Fruit fly (Drosophila melanogaster) whole organism, pupa: ENCODE results near the gene mthl8.

Source experiments
- CG10348 ChIP-seq: fragments of 200-800 bp; sonication (Bioruptor generic); IDR thresholded peaks from 2 replicates; pipeline ENCODE4 v1.3.6; 2022; ENCODE audit warnings: missing biosample characterization, missing genetic modification characterization
- CG12605 ChIP-seq: fragments of 200-800 bp; sonication (Bioruptor generic); IDR thresholded peaks from 2 replicates; pipeline ENCODE4 v1.3.6; 2022; ENCODE audit warnings: missing biosample characterization, missing genetic modification characterization
- CG13204 ChIP-seq: fragments of 200-800 bp; sonication (Bioruptor generic); optimal IDR thresholded peaks from 2 replicates; lab custom pipeline; 2018; ENCODE audit warnings: missing biosample characterization, mild to moderate bottlenecking, missing genetic modification characterization, moderate library complexity
- CG14655 ChIP-seq: fragments of 200-800 bp; sonication (Bioruptor generic); optimal IDR thresholded peaks from 3 replicates; lab custom pipeline; 2017; ENCODE audit warnings: mild to moderate bottlenecking, missing biosample characterization, missing genetic modification reagents, missing genetic modification characterization
- CG15710 ChIP-seq: fragments of 200-800 bp; sonication (Bioruptor generic); optimal IDR thresholded peaks from 2 replicates; lab custom pipeline; 2018; ENCODE audit warnings: missing biosample characterization, mild to moderate bottlenecking, missing genetic modification characterization, moderate library complexity
- CG17806 ChIP-seq: fragments of 200-800 bp; sonication (Bioruptor generic); optimal IDR thresholded peaks from 2 replicates; lab custom pipeline; 2018; ENCODE audit warnings: missing biosample characterization, mild to moderate bottlenecking, missing genetic modification characterization, moderate library complexity
- CG32121 ChIP-seq: fragments of 200-800 bp; sonication (Bioruptor generic); IDR thresholded peaks from 2 replicates; pipeline ENCODE4 v1.3.6; 2022; ENCODE audit warnings: missing biosample characterization, missing genetic modification characterization
- CG34367 ChIP-seq: fragments of 200-800 bp; sonication (Bioruptor generic); optimal IDR thresholded peaks from 2 replicates; lab custom pipeline; 2018; ENCODE audit warnings: missing biosample characterization, mild to moderate bottlenecking, missing genetic modification characterization
- CG4496 ChIP-seq: fragments of 200-800 bp; sonication (Bioruptor generic); IDR thresholded peaks from 3 replicates; pipeline ENCODE4 v1.3.6; 2022; ENCODE audit warnings: missing biosample characterization, missing genetic modification characterization
- CG8159 ChIP-seq: fragments of 200-800 bp; sonication (Bioruptor generic); optimal IDR thresholded peaks from 3 replicates; lab custom pipeline; 2018; ENCODE audit warnings: missing biosample characterization, mild to moderate bottlenecking, missing genetic modification characterization, moderate library complexity
- CG8301 ChIP-seq: fragments of 200-800 bp; sonication (Bioruptor generic); optimal IDR thresholded peaks from 2 replicates; lab custom pipeline; 2018; ENCODE audit warnings: missing biosample characterization, mild to moderate bottlenecking, missing genetic modification characterization
- CG9948 ChIP-seq: fragments of 200-800 bp; sonication (Bioruptor generic); optimal IDR thresholded peaks from 2 replicates; lab custom pipeline; 2018; ENCODE audit warnings: missing biosample characterization, mild to moderate bottlenecking, missing genetic modification characterization, moderate library complexity
- D1 ChIP-seq: fragments of 200-800 bp; sonication (Bioruptor generic); optimal IDR thresholded peaks from 2 replicates; lab custom pipeline; 2018; ENCODE audit warnings: missing biosample characterization, mild to moderate bottlenecking, missing genetic modification characterization, moderate library complexity
- EcR ChIP-seq: fragments of 200-800 bp; sonication (Bioruptor generic); optimal IDR thresholded peaks from 3 replicates; lab custom pipeline; 2019; ENCODE audit warnings: missing biosample characterization, missing genetic modification characterization, mild to moderate bottlenecking, moderate library complexity, missing genetic modification reagents
- Ets98B ChIP-seq: fragments of 200-800 bp; sonication (Bioruptor generic); IDR thresholded peaks from 2 replicates; pipeline ENCODE4 v1.3.6; 2022; ENCODE audit warnings: missing biosample characterization, missing genetic modification characterization
- Pif1A ChIP-seq: fragments of 200-800 bp; sonication (Bioruptor generic); optimal IDR thresholded peaks from 3 replicates; lab custom pipeline; 2016; ENCODE audit warnings: missing biosample characterization, missing genetic modification characterization
- Pif1B ChIP-seq: fragments of 200-800 bp; sonication (Bioruptor generic); optimal IDR thresholded peaks from 3 replicates; lab custom pipeline; 2016; ENCODE audit warnings: missing biosample characterization, missing genetic modification characterization
- Snoo ChIP-seq: fragments of 200-800 bp; sonication (Bioruptor generic); optimal IDR thresholded peaks from 3 replicates; lab custom pipeline; 2017; ENCODE audit warnings: missing biosample characterization, mild to moderate bottlenecking, missing genetic modification characterization, inconsistent platforms
- fd96Ca ChIP-seq: fragments of 200-800 bp; sonication (Bioruptor generic); IDR thresholded peaks from 3 replicates; pipeline ENCODE4 v1.3.6; 2022; ENCODE audit warnings: missing biosample characterization, missing genetic modification characterization
- gl ChIP-seq: fragments of 200-800 bp; sonication (Bioruptor generic); optimal IDR thresholded peaks from 2 replicates; lab custom pipeline; 2018; ENCODE audit warnings: missing biosample characterization, mild to moderate bottlenecking, missing genetic modification characterization
- rn ChIP-seq: fragments of 200-800 bp; sonication (Bioruptor generic); IDR thresholded peaks from 2 replicates; pipeline ENCODE4 v1.3.6; 2022; ENCODE audit warnings: missing biosample characterization, missing genetic modification characterization

Gene mthl8

dm6 chr3L:56532-56931, 34.3 kb downstream of the mthl8 start:
- TF ChIP-seq CG17806 (tag; lab: Kevin White, UChicago) (no peak), Pif1B (GFP tag; lab: Kevin White, UChicago) (no peak), CG8159 (tag; lab: Kevin White, UChicago) (no peak), CG9948 (tag; lab: Kevin White, UChicago) (no peak), CG10348 (no peak), D1 (no peak)

DNA sequence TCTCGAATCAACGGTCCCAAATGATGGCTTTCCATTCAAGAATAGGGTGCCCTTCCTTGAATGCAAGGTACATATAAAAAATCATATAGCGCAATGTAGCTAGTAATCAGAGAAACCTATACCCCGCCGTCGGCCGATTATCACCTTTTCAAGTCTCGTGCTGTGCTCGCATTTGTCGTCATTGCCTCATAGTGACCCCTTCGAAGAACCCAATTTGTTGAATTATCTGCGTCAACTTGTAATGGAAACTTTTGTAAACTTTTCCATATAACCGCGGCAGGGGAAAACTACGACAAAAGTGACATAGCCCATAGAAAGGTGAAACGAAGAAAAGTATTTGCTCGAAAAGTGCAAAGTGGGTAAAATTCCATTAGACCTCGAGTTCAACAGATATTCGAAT, 35.4 kb downstream of the mthl8 start:
- TF ChIP-seq CG8301 (tag; lab: Kevin White, UChicago) = no peak
- TF ChIP-seq CG9948 (tag; lab: Kevin White, UChicago) = no peak
- TF ChIP-seq CG12605 (GFP tag; lab: Robert Waterston, UW) = no peak
- no peak for TF ChIP-seq CG4496
- TF ChIP-seq CG17806 (tag; lab: Kevin White, UChicago) = no peak
- TF ChIP-seq gl = no peak

DNA sequence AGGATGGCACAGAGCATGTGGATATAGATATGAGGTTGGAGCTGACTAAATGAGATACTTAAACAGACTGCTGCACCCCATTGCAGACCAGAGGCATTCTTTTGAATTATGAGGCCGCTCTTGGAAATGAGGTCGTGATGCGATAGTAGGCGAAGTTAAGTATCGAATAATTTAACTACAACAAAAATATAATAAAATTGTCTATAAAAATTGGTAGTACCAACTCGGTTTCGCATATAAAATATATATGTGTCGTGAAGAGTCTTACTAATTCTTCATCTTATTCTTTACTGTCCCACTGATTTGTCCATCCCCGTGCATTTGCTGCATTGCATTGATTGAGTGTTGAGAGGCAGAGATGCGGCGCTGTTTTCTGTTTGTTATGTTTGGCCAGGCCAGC, 37.8 kb downstream of the mthl8 start:
- TF ChIP-seq CG14655 (GFP tag; lab: Kevin White, UChicago) = peak; percentile 15
- TF ChIP-seq CG32121 = no peak

- TF ChIP-seq gl (no peak), Snoo (no peak), CG4496 (peak; percentile 51; the same call in 1 of the 3 replicates)
These were observed 38.3 kb downstream of the mthl8 start for dm6 chr3L:60491-60890.

dm6 chr3L:66063-66462, 43.8 kb downstream of the mthl8 start, which contains the start of gene Lsp1gamma:
Gene Lsp1gamma, plus strand, starts transcription at chr3L:66430.
- TF ChIP-seq gl (no peak), CG13204 (GFP tag; lab: Kevin White, UChicago) (no peak), rn (GFP tag; lab: Robert Waterston, UW) (no peak), CG14655 (GFP tag; lab: Kevin White, UChicago) (no peak)

dm6 chr3L:69310-69709, 47.1 kb downstream of the mthl8 start:
- TF ChIP-seq CG32121 (no peak), D1 (no peak), Ets98B (no peak), fd96Ca (GFP tag; lab: Robert Waterston, UW) (no peak), CG15710 (no peak), CG8159 (tag; lab: Kevin White, UChicago) (peak; percentile 45), CG9948 (tag; lab: Kevin White, UChicago) (peak; percentile 13), CG17806 (tag; lab: Kevin White, UChicago) (no peak), CG10348 (no peak), gl (peak; percentile 39), CG13204 (GFP tag; lab: Kevin White, UChicago) (peak; percentile 58), CG34367 (tag; lab: Kevin White, UChicago) (peak; percentile 15), EcR (peak; percentile 94), CG12605 (GFP tag; lab: Robert Waterston, UW) (no peak), CG4496 (0 out of 3 replicates have a peak, but pooled peaks have one; percentile 40), Pif1B (GFP tag; lab: Kevin White, UChicago) (no peak), rn (GFP tag; lab: Robert Waterston, UW) (no peak), Pif1A (GFP tag; lab: Kevin White, UChicago) (peak; percentile 4), CG8301 (tag; lab: Kevin White, UChicago) (no peak), Snoo (peak; percentile 91), CG14655 (GFP tag; lab: Kevin White, UChicago) (no peak)

DNA sequence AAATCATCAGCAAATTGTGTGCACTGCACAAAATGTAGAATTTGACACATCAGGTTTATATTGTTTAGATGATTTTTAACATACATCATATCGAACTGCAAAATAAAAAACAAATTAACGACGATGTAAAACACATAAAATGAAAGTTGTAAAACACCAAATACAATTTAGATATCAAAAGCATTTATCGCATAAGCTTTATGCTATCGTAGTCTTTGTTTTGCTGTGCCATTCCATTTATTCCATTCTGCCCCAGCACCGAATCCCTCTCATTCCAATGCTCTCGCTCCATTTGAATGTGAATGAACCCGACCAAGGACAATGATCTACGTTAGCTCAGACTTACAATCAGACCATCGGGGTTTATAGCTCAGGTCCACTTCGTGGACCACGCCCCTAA, 49.0 kb downstream of the mthl8 start:
- peak; percentile 55 for TF ChIP-seq CG17806 (tag; lab: Kevin White, UChicago)
- no peak for TF ChIP-seq CG13204 (GFP tag; lab: Kevin White, UChicago)
- TF ChIP-seq EcR = peak; percentile 96
- peak; percentile 9 for TF ChIP-seq CG15710
- TF ChIP-seq CG34367 (tag; lab: Kevin White, UChicago) = peak; percentile 51
- TF ChIP-seq Ets98B = no peak
- TF ChIP-seq CG9948 (tag; lab: Kevin White, UChicago) = peak; percentile 43
- peak; percentile 39 for TF ChIP-seq CG8159 (tag; lab: Kevin White, UChicago)
- TF ChIP-seq CG4496 = no peak

- TF ChIP-seq Pif1B (GFP tag; lab: Kevin White, UChicago) = peak; percentile 72
- TF ChIP-seq CG9948 (tag; lab: Kevin White, UChicago) = peak; percentile 70
- peak; percentile 49 for TF ChIP-seq D1
- peak; percentile 11 for TF ChIP-seq gl
- peak; percentile 97 for TF ChIP-seq EcR
- TF ChIP-seq CG17806 (tag; lab: Kevin White, UChicago) = peak; percentile 67
- peak; percentile 60 for TF ChIP-seq CG34367 (tag; lab: Kevin White, UChicago)
- no peak for TF ChIP-seq CG12605 (GFP tag; lab: Robert Waterston, UW)
- peak; percentile 75 for TF ChIP-seq CG15710
- TF ChIP-seq CG10348 = no peak
- no peak for TF ChIP-seq rn (GFP tag; lab: Robert Waterston, UW)
- TF ChIP-seq Ets98B = no peak
- peak; percentile 72 for TF ChIP-seq CG14655 (GFP tag; lab: Kevin White, UChicago)
- TF ChIP-seq Pif1A (GFP tag; lab: Kevin White, UChicago) = peak; percentile 78
- TF ChIP-seq CG4496 = peak; percentile 19; the same call in 1 of the 3 replicates
- peak; percentile 49 for TF ChIP-seq Snoo
- TF ChIP-seq CG8301 (tag; lab: Kevin White, UChicago) = peak; percentile 54
- TF ChIP-seq CG13204 (GFP tag; lab: Kevin White, UChicago) = peak; percentile 42
- no peak for TF ChIP-seq CG32121
- TF ChIP-seq fd96Ca (GFP tag; lab: Robert Waterston, UW) = no peak; the same call in 2 of the 3 replicates
- peak; percentile 75 for TF ChIP-seq CG8159 (tag; lab: Kevin White, UChicago)
These were observed 51.3 kb downstream of the mthl8 start for dm6 chr3L:73352-74147.
